Worm (Caenorhabditis elegans) whole organism, L4/young adult: ENCODE results near the gene R09H10.2.

Source experiments
- W03F9.2 ChIP-seq: fragments of 150-350 bp; optimal IDR thresholded peaks from 2 replicates; lab custom pipeline; 2014; ENCODE audit warnings: missing biosample characterization, missing genetic modification characterization
- dao-5 ChIP-seq: sonication (generic microtip); optimal IDR thresholded peaks from 2 replicates; lab custom pipeline; 2016; ENCODE audit warnings: missing genotype, missing genetic modification characterization, moderate library complexity, missing compliant biosample characterization
- him-1 ChIP-seq: sonication (generic microtip); optimal IDR thresholded peaks from 2 replicates; lab custom pipeline; 2016; ENCODE audit warnings: missing genotype, missing genetic modification reagents, missing genetic modification characterization, missing compliant biosample characterization

The R09H10.2 gene

DNA sequence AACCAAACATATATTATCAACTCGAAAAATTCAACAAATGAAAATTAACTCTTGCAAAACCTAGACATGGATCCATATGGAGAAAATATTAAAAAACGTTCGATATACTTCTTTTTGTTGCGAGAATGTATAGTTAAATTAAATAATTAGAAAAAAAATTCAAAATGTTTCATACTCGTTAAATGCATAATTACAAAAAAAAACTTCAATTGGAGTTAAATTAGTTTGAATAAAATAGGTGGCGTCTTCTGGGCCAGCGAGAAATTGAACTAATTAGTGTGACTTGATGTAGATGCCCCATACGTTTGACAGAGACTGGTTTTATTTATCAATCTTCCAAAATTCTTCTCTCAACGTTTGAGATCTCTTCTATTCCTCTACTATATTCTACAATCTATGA lies 24.4 kb upstream of the R09H10.2 start, which contains the start of gene lgc-43:
Gene lgc-43 (plus strand): TSS at position 301 of the 400 bp plus-strand sequence.
- TF ChIP-seq dao-5 (tag; lab: Kevin White, UChicago): no peak
- TF ChIP-seq him-1 (tag; lab: Kevin White, UChicago): no peak
- no peak for TF ChIP-seq W03F9.2 (tag; lab: Kevin White, UChicago)

DNA sequence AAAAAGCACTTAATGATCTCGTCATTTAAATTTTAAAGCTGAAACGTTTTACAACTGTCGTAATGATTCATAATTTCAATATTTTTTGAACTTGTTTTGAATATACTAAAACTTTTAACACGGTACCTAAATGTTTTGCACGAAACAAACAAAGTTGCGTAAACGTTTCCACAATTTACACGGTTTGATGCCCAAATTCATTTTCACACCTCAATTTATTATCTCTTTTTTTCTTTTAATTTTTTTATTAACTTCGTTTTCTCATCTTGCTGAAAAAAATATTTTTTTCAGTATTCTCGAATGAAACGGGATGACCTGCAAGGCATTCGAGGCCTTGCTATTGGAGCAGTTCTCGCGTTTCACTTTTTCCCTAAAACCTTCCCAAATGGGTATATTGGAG lies 18.5 kb upstream of the R09H10.2 start, which contains the start of gene oac-8:
Gene oac-8 (plus strand): TSS at position 301 of the 400 bp plus-strand sequence.
- TF ChIP-seq dao-5 (tag; lab: Kevin White, UChicago) (no peak), him-1 (tag; lab: Kevin White, UChicago) (no peak), W03F9.2 (tag; lab: Kevin White, UChicago) (no peak)

DNA sequence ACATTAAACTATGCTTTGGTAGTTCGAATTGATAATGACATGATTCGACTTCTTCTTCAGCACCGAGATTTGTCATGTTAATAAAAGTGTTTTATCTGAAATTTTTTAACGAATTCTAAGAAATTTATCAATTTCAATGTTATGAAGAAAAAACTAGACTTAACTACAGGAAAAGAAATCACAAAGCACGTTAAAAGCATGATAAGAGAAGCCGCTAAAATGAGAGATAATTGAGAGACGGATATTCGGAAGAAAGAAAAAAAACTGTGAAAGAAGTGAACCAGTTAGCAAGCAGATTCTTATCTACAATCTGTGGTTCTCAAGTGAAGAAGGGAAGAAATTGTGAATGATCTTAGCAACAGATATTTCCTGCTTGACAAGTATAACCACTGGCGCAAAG lies 13.7 kb upstream of the R09H10.2 start, which contains the start of gene C43F9.4:
Gene C43F9.4 (minus strand): TSS at position 101 of the 400 bp plus-strand sequence.
- TF ChIP-seq W03F9.2 (tag; lab: Kevin White, UChicago): no peak
- no peak for TF ChIP-seq dao-5 (tag; lab: Kevin White, UChicago)
- no peak for TF ChIP-seq him-1 (tag; lab: Kevin White, UChicago)

DNA sequence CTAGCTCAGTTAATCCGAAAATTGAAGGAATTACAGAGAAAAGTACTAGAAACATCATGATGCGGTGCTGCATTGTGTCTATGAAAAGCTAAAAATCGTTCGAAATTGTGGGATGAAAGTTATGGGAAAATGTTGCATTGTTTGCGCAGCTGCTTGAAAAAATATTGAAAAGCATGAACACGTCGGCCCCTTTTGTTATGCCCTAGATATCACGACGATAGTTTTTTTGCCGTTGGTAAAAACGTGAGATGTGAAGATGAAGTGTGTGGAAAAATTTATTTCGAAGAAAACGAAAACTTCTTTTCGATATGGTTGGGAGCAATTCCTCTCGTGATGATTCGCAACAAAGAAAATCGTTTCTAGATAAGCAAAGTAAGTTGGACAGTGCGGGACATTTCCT lies 12.1 kb upstream of the R09H10.2 start, which contains the start of the genes C43F9.5 and nkb-2:
Gene C43F9.5 (minus strand): TSS at position 101 of the 400 bp plus-strand sequence.
Gene nkb-2 (plus strand): TSS at position 277 of the 400 bp plus-strand sequence.
- TF ChIP-seq him-1 (tag; lab: Kevin White, UChicago): no peak
- TF ChIP-seq W03F9.2 (tag; lab: Kevin White, UChicago): no peak
- TF ChIP-seq dao-5 (tag; lab: Kevin White, UChicago): no peak

DNA sequence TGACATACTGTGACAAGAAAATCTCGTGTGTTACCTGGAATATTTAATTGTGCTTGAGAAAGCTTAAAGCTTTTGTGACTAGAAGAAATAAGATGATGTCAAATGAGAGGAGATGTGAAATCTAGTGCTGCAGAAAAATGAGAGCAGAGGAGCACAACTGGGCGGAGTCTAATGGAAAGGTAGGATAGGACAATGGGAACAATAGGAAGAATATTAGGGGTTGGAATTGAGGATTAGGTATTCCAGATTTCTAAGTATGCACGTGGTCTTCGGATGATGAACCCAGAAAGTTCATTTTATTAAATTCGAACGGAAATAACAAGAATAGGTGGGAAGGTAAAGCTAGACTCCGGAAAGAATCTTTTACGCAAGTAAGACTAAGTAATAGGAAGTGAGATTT lies 9.2 kb upstream of the R09H10.2 start, which contains the start of gene C43F9.7:
Gene C43F9.7 (minus strand): TSS at position 101 of the 400 bp plus-strand sequence.
- TF ChIP-seq dao-5 (tag; lab: Kevin White, UChicago): no peak

DNA sequence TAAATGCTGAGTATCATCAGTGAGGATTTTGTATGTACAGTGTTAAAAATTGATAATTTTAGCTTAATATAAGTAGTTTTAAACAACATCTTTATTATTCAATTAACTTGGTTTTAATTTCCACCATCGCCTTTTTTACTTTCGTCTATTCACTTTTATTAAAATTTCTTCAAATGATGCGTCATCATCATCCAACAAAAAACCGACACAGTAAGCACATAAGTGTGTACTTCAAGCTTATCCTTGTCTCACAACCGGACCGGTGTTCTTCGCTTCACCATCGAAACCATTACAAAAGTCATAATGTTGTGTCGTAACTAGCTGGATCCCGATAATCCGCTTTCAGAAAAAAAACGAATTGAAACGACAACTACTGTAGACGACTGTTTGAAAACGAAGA lies 6.2 kb upstream of the R09H10.2 start, which contains the start of gene C43F9.11:
Gene C43F9.11 (plus strand): TSS at position 301 of the 400 bp plus-strand sequence.
- TF ChIP-seq W03F9.2 (tag; lab: Kevin White, UChicago) (no peak), him-1 (tag; lab: Kevin White, UChicago) (no peak), dao-5 (tag; lab: Kevin White, UChicago) (no peak)

DNA sequence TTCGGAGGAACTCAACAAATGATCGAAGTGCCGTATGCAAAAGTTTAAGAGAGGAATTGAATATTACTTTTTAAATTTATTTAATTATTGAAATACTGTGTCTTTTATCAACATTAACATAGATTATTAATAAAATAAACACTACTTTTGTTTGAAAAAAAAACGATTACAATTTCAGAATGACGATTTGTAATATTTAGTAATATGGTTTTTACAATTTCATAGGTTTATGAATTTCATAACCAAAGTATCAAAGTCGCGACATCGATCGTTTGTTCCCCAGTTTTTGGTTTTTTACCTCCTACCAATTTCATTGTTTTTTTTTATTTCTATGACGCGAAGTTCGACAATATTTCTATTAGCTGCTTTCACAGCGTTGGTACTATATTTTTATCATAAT lies 2.8 kb upstream of the R09H10.2 start, which contains the start of gene R09H10.1:
Gene R09H10.1 (plus strand): TSS at position 301 of the 400 bp plus-strand sequence.
- no peak for TF ChIP-seq him-1 (tag; lab: Kevin White, UChicago)
- no peak for TF ChIP-seq dao-5 (tag; lab: Kevin White, UChicago)
- TF ChIP-seq W03F9.2 (tag; lab: Kevin White, UChicago): no peak

DNA sequence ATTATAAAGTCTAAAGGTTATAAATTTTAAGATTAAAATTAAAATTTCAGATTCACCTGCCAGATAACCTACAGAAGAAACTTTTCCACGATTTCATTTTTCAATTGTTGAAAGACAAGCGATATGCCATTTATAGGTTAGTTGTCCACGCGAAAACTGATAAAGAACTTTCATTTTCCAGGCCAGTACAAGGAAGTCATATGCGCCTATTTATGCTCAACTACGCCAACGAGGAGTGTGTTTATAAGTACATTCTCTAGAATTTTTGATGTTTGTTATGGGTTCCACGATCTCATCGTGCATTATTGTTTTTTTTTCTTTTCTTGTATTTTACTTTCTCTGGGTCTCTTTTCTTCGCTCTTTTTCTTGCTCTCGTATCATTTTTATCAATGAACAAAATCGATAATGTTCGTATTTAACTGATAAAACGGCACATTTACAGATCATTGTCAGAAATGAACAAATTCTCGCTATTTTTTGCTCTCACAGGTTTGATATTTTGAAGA lies 3.9 kb downstream of the R09H10.2 start, which contains the start of gene R09H10.3:
Gene R09H10.3 (plus strand): TSS at position 456 of the 506 bp plus-strand sequence.
- TF ChIP-seq dao-5 (tag; lab: Kevin White, UChicago) (no peak), him-1 (tag; lab: Kevin White, UChicago) (no peak), W03F9.2 (tag; lab: Kevin White, UChicago) (no peak)

DNA sequence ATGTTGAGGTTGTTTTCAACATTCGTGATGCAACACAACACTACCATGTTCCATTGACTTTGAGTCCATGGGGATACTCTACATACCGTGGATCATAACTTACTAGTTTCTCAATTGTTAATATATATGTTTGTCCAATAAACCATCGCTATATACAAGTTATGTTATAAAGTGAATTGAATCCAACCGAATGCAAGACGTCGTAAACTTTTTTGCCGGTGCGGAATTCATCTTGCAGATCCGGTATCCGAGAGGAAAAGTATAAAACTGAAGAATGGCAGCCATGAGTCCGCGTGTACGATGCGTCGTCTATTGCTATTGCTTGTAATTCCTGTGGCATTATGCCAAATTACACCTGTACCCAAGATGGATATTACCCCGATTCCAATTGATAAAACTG lies 5.5 kb downstream of the R09H10.2 start, which contains the start of gene R09H10.6:
Gene R09H10.6 (plus strand): TSS at position 301 of the 400 bp plus-strand sequence.
- TF ChIP-seq W03F9.2 (tag; lab: Kevin White, UChicago) (no peak), dao-5 (tag; lab: Kevin White, UChicago) (no peak), him-1 (tag; lab: Kevin White, UChicago) (no peak)

DNA sequence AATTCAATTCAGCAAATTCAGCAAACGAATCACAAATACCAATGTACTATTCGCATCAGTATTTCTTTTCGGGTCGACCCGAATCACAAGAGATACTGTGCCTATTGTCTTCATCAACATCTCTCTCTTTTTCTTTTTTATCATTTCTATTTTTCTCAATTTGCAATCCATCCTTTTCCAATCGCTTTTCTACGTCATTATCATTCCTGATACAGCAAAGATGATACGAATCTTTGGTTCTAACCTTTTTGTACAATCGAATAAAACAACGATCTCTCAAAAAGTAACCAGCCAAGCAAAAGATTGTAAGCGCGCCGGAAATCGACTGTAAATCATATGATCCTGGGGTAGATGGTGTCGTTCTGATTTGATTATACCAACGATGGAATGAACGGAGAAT lies 7.2 kb downstream of the R09H10.2 start:
- no peak for TF ChIP-seq W03F9.2 (tag; lab: Kevin White, UChicago)
- no peak for TF ChIP-seq dao-5 (tag; lab: Kevin White, UChicago)
- TF ChIP-seq him-1 (tag; lab: Kevin White, UChicago): no peak

DNA sequence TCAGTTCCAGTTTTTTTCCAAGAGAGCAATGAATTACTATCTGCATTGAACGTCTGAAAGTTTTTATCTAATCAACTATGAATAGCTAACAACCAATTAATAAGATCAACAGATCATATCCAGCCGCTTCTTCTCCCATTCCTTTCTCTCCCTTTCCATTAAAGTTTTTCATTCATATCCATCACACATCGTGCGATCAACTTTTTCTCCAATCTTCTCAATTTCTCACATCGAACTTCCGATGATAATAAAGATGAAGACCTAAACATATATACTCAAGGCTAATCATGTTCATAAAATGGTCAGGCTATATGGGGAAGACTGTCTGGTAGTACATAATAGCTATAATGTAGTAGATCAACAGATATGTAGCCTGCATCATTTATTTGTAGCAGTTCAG lies 9.5 kb downstream of the R09H10.2 start:
- TF ChIP-seq W03F9.2 (tag; lab: Kevin White, UChicago): no peak
- no peak for TF ChIP-seq him-1 (tag; lab: Kevin White, UChicago)
- TF ChIP-seq dao-5 (tag; lab: Kevin White, UChicago): no peak

DNA sequence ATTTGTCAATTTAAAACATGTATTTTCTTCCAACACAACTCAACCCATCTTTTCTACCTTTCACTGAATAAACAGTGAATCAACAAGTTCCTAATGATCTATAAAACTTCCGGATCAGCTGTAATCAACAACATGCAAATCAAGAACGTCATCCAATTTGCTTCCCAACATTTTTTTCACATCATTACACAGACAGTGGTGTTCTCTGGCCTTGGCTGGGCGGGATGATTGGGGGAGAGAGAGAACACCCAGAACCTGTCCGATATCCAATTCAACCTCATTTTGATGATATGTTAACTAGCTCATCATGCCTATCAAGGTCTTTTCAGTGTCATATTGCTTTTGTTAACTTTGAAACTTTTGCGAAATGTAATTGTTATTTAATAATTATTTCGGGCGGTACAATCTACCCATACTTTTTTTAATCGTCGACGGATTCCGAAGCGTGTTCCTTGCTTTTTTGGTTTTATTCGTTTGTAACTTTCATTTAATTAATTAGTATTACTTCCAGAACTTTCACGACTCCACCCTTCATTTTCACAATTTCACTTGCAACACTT lies 12.3 kb downstream of the R09H10.2 start, which contains the start of gene ptr-14:
Gene ptr-14 (plus strand): TSS at position 510 of the 560 bp plus-strand sequence.
- TF ChIP-seq dao-5 (tag; lab: Kevin White, UChicago): no peak
- TF ChIP-seq him-1 (tag; lab: Kevin White, UChicago): no peak
- TF ChIP-seq W03F9.2 (tag; lab: Kevin White, UChicago): no peak

DNA sequence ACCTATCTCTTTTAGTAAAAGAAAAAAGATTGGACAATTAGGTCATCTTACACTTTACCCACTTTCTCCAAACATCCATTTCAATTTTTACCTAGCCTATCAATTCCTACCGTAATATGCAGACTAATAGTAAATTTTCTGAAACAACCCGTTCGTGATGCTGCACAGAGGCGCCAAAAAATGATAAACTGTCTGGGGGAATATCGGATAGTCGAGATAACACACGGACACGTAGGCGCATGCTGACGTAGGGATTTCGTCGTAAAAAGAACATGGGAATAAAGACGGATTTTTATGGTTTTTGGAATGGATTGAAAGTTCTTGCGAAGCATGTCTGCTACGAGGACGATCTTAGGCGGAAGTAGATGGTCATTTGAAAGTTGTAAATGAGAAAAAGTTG lies 13.6 kb downstream of the R09H10.2 start:
- no peak for TF ChIP-seq dao-5 (tag; lab: Kevin White, UChicago)
- TF ChIP-seq W03F9.2 (tag; lab: Kevin White, UChicago): no peak
- TF ChIP-seq him-1 (tag; lab: Kevin White, UChicago): no peak
